Worm (Caenorhabditis elegans) whole organism, young adult: ENCODE results near the gene ZK218.1.

Experiments used
- D2030.7 ChIP-seq: fragments of 200-800 bp; sonication (Bioruptor generic); IDR thresholded peaks from 2 replicates; pipeline ENCODE4 v1.3.6; 2022; ENCODE audit warnings: missing genetic modification reagents, missing genetic modification characterization, missing compliant biosample characterization
- F37B4.10 ChIP-seq: fragments of 200-800 bp; sonication (Bioruptor generic); IDR thresholded peaks from 2 replicates; pipeline ENCODE4 v1.3.6; 2022; ENCODE audit warnings: missing genetic modification characterization, missing compliant biosample characterization
- attf-5 ChIP-seq: fragments of 200-800 bp; sonication (Bioruptor generic); optimal IDR thresholded peaks from 2 replicates; lab custom pipeline; 2018; ENCODE audit warnings: mild to moderate bottlenecking, missing genetic modification characterization, missing compliant biosample characterization
- gei-17 ChIP-seq: fragments of 200-800 bp; sonication (Bioruptor generic); optimal IDR thresholded peaks from 2 replicates; lab custom pipeline; 2018; ENCODE audit warnings: mild to moderate bottlenecking, missing genetic modification characterization, missing compliant biosample characterization
- hmg-20 ChIP-seq: fragments of 200-800 bp; sonication (Bioruptor generic); IDR thresholded peaks from 2 replicates; pipeline ENCODE4 v1.3.6; 2022; ENCODE audit warnings: missing genetic modification reagents, missing genetic modification characterization, missing compliant biosample characterization
- pha-4 ChIP-seq: fragments of 150-350 bp; sonication (generic microtip); optimal IDR thresholded peaks from 2 replicates; lab custom pipeline; 2014; ENCODE audit warnings: missing biosample characterization, missing genetic modification reagents, missing genetic modification characterization
- rpc-1 ChIP-seq, 2 experiments: fragments of 150-350 bp in 1 of 2; sonication (generic microtip) in 1 of 2; optimal IDR thresholded peaks; 2 replicates each; lab custom pipeline; 2014 to 2018; ENCODE audit warnings: missing biosample characterization in 1 of 2, missing genetic modification characterization in 1 of 2, missing genetic modification reagents in 1 of 2, missing genotype in 1 of 2
- tbp1 ChIP-seq: fragments of 200-800 bp; sonication (Bioruptor generic); optimal IDR thresholded peaks from 2 replicates; lab custom pipeline; 2018; ENCODE audit warnings: mild to moderate bottlenecking, missing genetic modification characterization, missing compliant biosample characterization
- unc-130 ChIP-seq: sonication (generic microtip); optimal IDR thresholded peaks from 2 replicates; lab custom pipeline; 2016; ENCODE audit warnings: missing genetic modification reagents, missing genetic modification characterization, missing compliant biosample characterization

DNA sequence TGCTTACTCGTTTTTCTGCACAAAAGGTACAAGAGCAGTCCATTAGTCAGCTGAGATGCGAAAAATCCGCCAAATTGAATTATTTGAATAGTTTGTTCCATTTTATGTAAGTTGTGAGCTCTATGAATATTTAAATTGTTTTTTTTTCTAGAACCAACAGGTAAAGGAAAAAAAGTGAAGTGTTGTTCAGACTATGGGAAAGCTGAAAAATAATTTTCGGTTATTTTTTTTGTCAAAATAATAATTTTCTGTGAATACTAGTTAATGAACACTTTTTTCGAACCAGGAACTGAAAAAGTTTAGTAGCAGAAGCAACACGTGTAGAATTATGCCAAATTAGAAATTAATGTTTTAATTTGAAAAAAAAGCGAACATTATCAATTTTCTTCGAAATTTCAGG lies 16.5 kb upstream of the ZK218.1 start, which contains the start of gene str-125:
- TF ChIP-seq hmg-20 (no peak), unc-130 (no peak), pha-4 (tag; lab: Kevin White, UChicago) (no peak), gei-17 (GFP tag; lab: Kevin White, UChicago) (no peak), rpc-1 (optimal IDR thresholded peaks at IDR 0.05; lab: Kevin White, UChicago) (no peak), rpc-1 (tag; optimal IDR thresholded peaks at IDR 0.05; lab: Kevin White, UChicago) (no peak), attf-5 (GFP tag; lab: Kevin White, UChicago) (no peak), D2030.7 (no peak), F37B4.10 (GFP tag; lab: Robert Waterston, UW) (no peak), tbp1 (GFP tag; lab: Kevin White, UChicago) (no peak)
